Fruit fly (Drosophila melanogaster) whole organism, prepupa: ENCODE data around the gene CG9135.

Source experiments
- CG16779 ChIP-seq: fragments of 200-800 bp; sonication (Bioruptor generic); optimal IDR thresholded peaks from 3 replicates; lab custom pipeline; 2017; ENCODE audit warnings: missing biosample characterization, mild to moderate bottlenecking, missing genetic modification characterization
- CG6163 ChIP-seq: fragments of 200-800 bp; sonication (Bioruptor generic); IDR thresholded peaks from 3 replicates; pipeline ENCODE4 v1.3.6; 2022; ENCODE audit warnings: missing biosample characterization, missing genetic modification characterization
- CG8319 ChIP-seq: fragments of 200-800 bp; sonication (Bioruptor generic); optimal IDR thresholded peaks from 3 replicates; lab custom pipeline; 2016; ENCODE audit warnings: missing biosample characterization, missing genetic modification characterization
- CG8632 ChIP-seq: fragments of 200-800 bp; sonication (Bioruptor generic); optimal IDR thresholded peaks from 3 replicates; lab custom pipeline; 2016; ENCODE audit warnings: missing biosample characterization, missing genetic modification characterization
- CG9139 ChIP-seq: fragments of 200-800 bp; sonication (Bioruptor generic); optimal IDR thresholded peaks from 3 replicates; lab custom pipeline; 2017; ENCODE audit warnings: missing biosample characterization, mild to moderate bottlenecking, missing genetic modification characterization
- Eip75B ChIP-seq: fragments of 200-800 bp; sonication (Bioruptor generic); optimal IDR thresholded peaks from 3 replicates; lab custom pipeline; 2016; ENCODE audit warnings: missing biosample characterization, missing genetic modification characterization
- Hr38 ChIP-seq: sonication (Bioruptor generic); optimal IDR thresholded peaks from 2 replicates; lab custom pipeline; 2016; ENCODE audit warnings: missing biosample characterization, missing genetic modification characterization
- Met ChIP-seq: fragments of 200-800 bp; sonication (Bioruptor generic); optimal IDR thresholded peaks from 3 replicates; lab custom pipeline; 2016; ENCODE audit warnings: missing biosample characterization, missing genetic modification characterization
- OdsH ChIP-seq: fragments of 200-800 bp; sonication (Bioruptor generic); optimal IDR thresholded peaks from 3 replicates; lab custom pipeline; 2016; ENCODE audit warnings: missing biosample characterization, missing genetic modification characterization

dm6 chr2L:6046865-6047264 is 3.7 kb upstream of the CG9135 start:
- TF ChIP-seq Met (GFP tag; lab: Kevin White, UChicago) = no peak
- no peak for TF ChIP-seq Eip75B
- no peak for TF ChIP-seq OdsH (GFP tag; lab: Kevin White, UChicago)
- no peak for TF ChIP-seq Hr38 (GFP tag; lab: Kevin White, UChicago)
- TF ChIP-seq CG9139 = no peak
- TF ChIP-seq CG16779 (tag; lab: Kevin White, UChicago) = no peak
- TF ChIP-seq CG8319 (GFP tag; lab: Kevin White, UChicago) = no peak
- TF ChIP-seq CG6163 = no peak
- TF ChIP-seq CG8632 = no peak
